Worm (Caenorhabditis elegans) whole organism, early embryonic: Measurements from ENCODE around the gene T05A8.2.
A peak's percentile ranks its signal among the peaks of the same experiment; 100 is the strongest.

ENCODE experiments used
- B0310.2 ChIP-seq: sonication (generic microtip); optimal IDR thresholded peaks from 2 replicates; lab custom pipeline; 2016; ENCODE audit warnings: mild to moderate bottlenecking, missing genetic modification characterization, missing compliant biosample characterization
- F13C5.2 ChIP-seq: sonication (generic microtip); optimal IDR thresholded peaks from 2 replicates; lab custom pipeline; 2017; ENCODE audit warnings: mild to moderate bottlenecking, missing genetic modification characterization, inconsistent platforms, missing compliant biosample characterization
- aly-1 ChIP-seq: sonication (generic microtip); optimal IDR thresholded peaks from 2 replicates; lab custom pipeline; 2016; ENCODE audit warnings: missing genetic modification characterization, missing compliant biosample characterization
- ama-1 ChIP-seq: fragments of 150-350 bp; optimal IDR thresholded peaks from 2 replicates; lab custom pipeline; 2014
- ceh-13 ChIP-seq: fragments of 200-800 bp; sonication (Bioruptor generic); optimal IDR thresholded peaks from 2 replicates; lab custom pipeline; 2018; ENCODE audit warnings: mild to moderate bottlenecking, missing genetic modification characterization, missing compliant biosample characterization
- ceh-36 ChIP-seq: sonication (generic microtip); optimal IDR thresholded peaks from 2 replicates; lab custom pipeline; 2016; ENCODE audit warnings: missing genetic modification characterization, inconsistent platforms, missing compliant biosample characterization
- ets-7 ChIP-seq: sonication (generic microtip); optimal IDR thresholded peaks from 2 replicates; lab custom pipeline; 2016; ENCODE audit warnings: missing genotype, missing genetic modification characterization, missing compliant biosample characterization
- flt-1 ChIP-seq: fragments of 200-800 bp; sonication (Bioruptor generic); IDR thresholded peaks from 2 replicates; pipeline ENCODE4 v1.3.6; 2022; ENCODE audit warnings: missing genetic modification characterization, missing compliant biosample characterization
- hmbx-1 ChIP-seq: sonication (generic microtip); optimal IDR thresholded peaks from 2 replicates; lab custom pipeline; 2016; ENCODE audit warnings: mild to moderate bottlenecking, missing genetic modification characterization, missing compliant biosample characterization
- hmg-4 ChIP-seq: fragments of 200-800 bp; sonication (Bioruptor generic); optimal IDR thresholded peaks from 2 replicates; lab custom pipeline; 2018; ENCODE audit warnings: mild to moderate bottlenecking, missing genetic modification characterization, missing compliant biosample characterization
- hnd-1 ChIP-seq: sonication (generic microtip); optimal IDR thresholded peaks from 2 replicates; lab custom pipeline; 2016; ENCODE audit warnings: missing genetic modification characterization, missing compliant biosample characterization
- pes-1 ChIP-seq: fragments of 200-800 bp; sonication (Bioruptor generic); IDR thresholded peaks from 2 replicates; pipeline ENCODE4 v1.3.6; 2022; ENCODE audit warnings: missing genetic modification reagents, missing genetic modification characterization, missing compliant biosample characterization
- scrt-1 ChIP-seq: fragments of 200-800 bp; sonication (Bioruptor generic); IDR thresholded peaks from 2 replicates; pipeline ENCODE4 v1.3.6; 2022; ENCODE audit warnings: missing genetic modification characterization, missing compliant biosample characterization
- sea-1 ChIP-seq: fragments of 200-800 bp; sonication (Bioruptor generic); conservative IDR thresholded peaks from 2 replicates; pipeline ENCODE4 v1.3.6; 2022; ENCODE audit warnings: missing genetic modification characterization, missing compliant biosample characterization
- tbx-11 ChIP-seq: fragments of 200-800 bp; sonication (Bioruptor generic); IDR thresholded peaks from 2 replicates; pipeline ENCODE4 v1.3.6; 2022; ENCODE audit warnings: missing genetic modification characterization, missing compliant biosample characterization
- tbx-37 ChIP-seq: fragments of 200-800 bp; sonication (Bioruptor generic); conservative IDR thresholded peaks from 2 replicates; pipeline ENCODE4 v1.3.6; 2022; ENCODE audit warnings: missing genetic modification reagents, missing genetic modification characterization, missing compliant biosample characterization
- tra-4 ChIP-seq: sonication (generic microtip); optimal IDR thresholded peaks from 2 replicates; lab custom pipeline; 2017; ENCODE audit warnings: missing genetic modification characterization, missing compliant biosample characterization

The T05A8.2 gene

DNA sequence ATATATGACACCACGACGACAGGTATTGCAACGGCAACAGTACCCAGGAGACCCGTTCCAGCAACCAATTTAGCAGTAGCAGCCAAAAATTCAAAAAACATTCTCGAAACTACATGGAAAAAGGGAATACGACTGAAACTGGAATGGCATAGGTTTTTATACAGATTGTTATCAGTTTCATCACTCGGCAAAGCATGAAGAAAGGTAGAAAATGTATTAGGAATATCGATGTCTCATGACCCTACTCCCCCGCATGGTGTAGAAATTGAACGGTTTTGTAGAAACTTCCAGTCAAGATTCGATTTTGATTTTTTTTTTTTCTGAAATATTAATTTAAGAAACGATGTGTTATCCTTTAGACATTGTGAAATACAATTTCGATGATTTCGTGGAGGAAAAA lies at the start of gene T05A8.2:
Gene T05A8.2 (minus strand): TSS at position 101 of the 400 bp plus-strand sequence.
- no peak for TF ChIP-seq ceh-13 (GFP tag; lab: Kevin White, UChicago)
- no peak for TF ChIP-seq hnd-1 (tag; lab: Kevin White, UChicago)
- TF ChIP-seq tbx-11 (GFP tag; lab: Robert Waterston, UW) = no peak
- TF ChIP-seq scrt-1 (GFP tag; lab: Robert Waterston, UW) = no peak

ce11 chrII:2758476-2758875 lies 47.7 kb upstream of the T05A8.2 start, which contains the start of gene fbxb-107:
Gene fbxb-107 (plus strand): TSS chrII:2758772.
- TF ChIP-seq tbx-11 (GFP tag; lab: Robert Waterston, UW) (no peak), pes-1 (GFP tag; lab: Robert Waterston, UW) (no peak), ets-7 (no peak), hmbx-1 (tag; lab: Kevin White, UChicago) (no peak), ceh-13 (GFP tag; lab: Kevin White, UChicago) (no peak)

DNA sequence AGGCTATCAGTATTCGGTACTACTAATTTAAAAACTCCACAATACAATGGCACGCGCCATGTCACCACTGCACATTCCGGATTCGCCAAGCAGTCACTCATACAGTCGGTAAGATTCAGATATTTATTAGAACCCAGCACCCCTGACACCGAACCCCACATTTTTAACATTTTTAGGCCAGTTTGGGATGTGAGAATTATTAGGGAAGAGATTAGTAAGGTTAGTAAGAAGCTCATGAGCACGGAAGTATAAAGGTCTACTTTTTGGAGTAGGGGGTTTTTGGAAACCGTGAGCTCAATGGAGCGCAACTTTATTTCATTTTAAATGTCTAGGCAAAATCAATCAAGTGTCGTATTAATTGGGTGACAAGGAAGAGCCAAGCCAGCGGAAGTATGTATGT lies 47.1 kb upstream of the T05A8.2 start, which contains the start of gene F29A7.8:
Gene F29A7.8 (minus strand): TSS at position 101 of the 400 bp plus-strand sequence.
- no peak for TF ChIP-seq hmbx-1 (tag; lab: Kevin White, UChicago)
- TF ChIP-seq ets-7 = no peak
- TF ChIP-seq scrt-1 (GFP tag; lab: Robert Waterston, UW) = no peak
- no peak for TF ChIP-seq pes-1 (GFP tag; lab: Robert Waterston, UW)
- no peak for TF ChIP-seq ceh-36 (tag; lab: Kevin White, UChicago)

ce11 chrII:2756351-2756750 lies 45.5 kb upstream of the T05A8.2 start:
- TF ChIP-seq pes-1 (GFP tag; lab: Robert Waterston, UW) (no peak), ama-1 (no peak), hmbx-1 (tag; lab: Kevin White, UChicago) (no peak), tra-4 (tag; lab: Kevin White, UChicago) (no peak), B0310.2 (no peak), tbx-11 (GFP tag; lab: Robert Waterston, UW) (no peak), hnd-1 (tag; lab: Kevin White, UChicago) (no peak), F13C5.2 (no peak), ceh-13 (GFP tag; lab: Kevin White, UChicago) (no peak), aly-1 (tag; lab: Kevin White, UChicago) (no peak), hmg-4 (no peak), tbx-37 (GFP tag; lab: Robert Waterston, UW) (no peak), flt-1 (GFP tag; lab: Robert Waterston, UW) (no peak), ets-7 (no peak), ceh-36 (tag; lab: Kevin White, UChicago) (no peak), scrt-1 (GFP tag; lab: Robert Waterston, UW) (no peak), sea-1 (GFP tag; lab: Robert Waterston, UW) (no peak)

DNA sequence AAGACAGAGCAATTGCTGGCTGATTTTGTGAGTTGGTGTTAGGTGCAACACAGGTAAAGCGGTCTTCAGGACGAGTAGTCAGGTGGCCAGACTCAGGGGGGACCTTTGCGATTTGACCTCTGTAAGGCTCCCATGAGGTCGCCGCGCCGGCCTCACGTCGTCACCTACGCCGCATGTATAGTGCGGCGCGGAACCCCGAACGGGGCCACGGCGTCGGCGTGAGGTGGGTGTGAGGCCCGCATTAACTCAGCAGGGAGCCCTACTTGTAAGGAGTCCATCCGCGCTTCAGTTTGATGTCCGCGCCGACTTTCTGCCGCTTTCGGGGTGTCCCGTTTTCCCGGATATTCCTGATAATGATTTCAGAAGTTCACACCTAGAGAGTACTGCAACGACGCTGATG lies 43.8 kb upstream of the T05A8.2 start:
- TF ChIP-seq ceh-13 (GFP tag; lab: Kevin White, UChicago) (no peak), sea-1 (GFP tag; lab: Robert Waterston, UW) (no peak), tra-4 (tag; lab: Kevin White, UChicago) (no peak), B0310.2 (no peak), ama-1 (no peak), hmg-4 (no peak)

ce11 chrII:2752999-2753398 lies 42.2 kb upstream of the T05A8.2 start, which contains the start of gene F29A7.3:
Gene F29A7.3 (plus strand): TSS chrII:2753299.
- TF ChIP-seq ama-1 = no peak

DNA sequence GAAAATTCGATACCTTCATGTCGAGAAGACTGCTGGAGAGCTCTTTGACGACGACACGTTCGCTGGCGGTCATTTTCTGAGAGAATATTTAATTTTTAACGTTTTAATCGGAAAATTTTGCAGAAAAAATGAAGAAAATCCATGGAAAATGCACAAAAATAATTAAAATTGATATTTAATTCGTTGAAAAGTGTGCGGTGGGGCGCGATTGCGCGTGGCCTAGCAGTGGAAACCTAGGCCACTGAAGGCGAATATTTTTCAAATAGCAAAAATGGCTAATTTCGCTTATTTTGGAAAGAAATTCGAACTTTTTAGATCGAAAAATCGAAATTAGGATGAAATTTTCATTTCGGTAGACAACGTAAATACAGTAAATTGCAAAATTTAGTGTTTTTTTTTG lies 41.7 kb upstream of the T05A8.2 start, which contains the start of gene F29A7.6:
Gene F29A7.6 (minus strand): TSS at position 76 of the 400 bp plus-strand sequence.
- no peak for TF ChIP-seq hmg-4
- no peak for TF ChIP-seq aly-1 (tag; lab: Kevin White, UChicago)
- 0 out of 2 replicates have a peak, but pooled peaks have one; percentile 58 for TF ChIP-seq pes-1 (GFP tag; lab: Robert Waterston, UW)
- TF ChIP-seq hnd-1 (tag; lab: Kevin White, UChicago) = no peak
- TF ChIP-seq hmbx-1 (tag; lab: Kevin White, UChicago) = no peak
- TF ChIP-seq ceh-36 (tag; lab: Kevin White, UChicago) = no peak

DNA sequence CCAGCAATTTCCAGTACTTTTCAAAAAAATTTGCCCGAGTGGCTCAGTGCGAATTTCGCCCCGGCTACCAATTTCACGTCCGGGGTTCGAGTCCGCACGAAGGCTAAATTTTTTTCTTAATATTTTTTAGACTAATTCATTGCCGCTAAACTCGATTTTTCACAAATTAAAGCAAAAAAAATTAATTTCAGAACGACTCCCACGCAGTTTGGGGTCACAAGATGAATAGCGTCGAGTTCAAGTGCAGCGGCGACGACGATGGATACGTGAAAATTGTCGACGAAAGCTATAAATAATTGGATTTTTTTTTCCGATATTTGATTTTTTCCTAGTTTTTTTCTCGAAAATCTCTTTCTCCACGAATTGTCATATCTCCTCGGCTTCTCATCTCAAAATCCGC lies 40.5 kb upstream of the T05A8.2 start:
- TF ChIP-seq tra-4 (tag; lab: Kevin White, UChicago) (no peak), tbx-37 (GFP tag; lab: Robert Waterston, UW) (no peak), F13C5.2 (no peak), sea-1 (GFP tag; lab: Robert Waterston, UW) (no peak), tbx-11 (GFP tag; lab: Robert Waterston, UW) (no peak), ceh-13 (GFP tag; lab: Kevin White, UChicago) (no peak), scrt-1 (GFP tag; lab: Robert Waterston, UW) (no peak), pes-1 (GFP tag; lab: Robert Waterston, UW) (no peak), ceh-36 (tag; lab: Kevin White, UChicago) (no peak), ama-1 (no peak), hmbx-1 (tag; lab: Kevin White, UChicago) (no peak), aly-1 (tag; lab: Kevin White, UChicago) (no peak), hnd-1 (tag; lab: Kevin White, UChicago) (no peak), flt-1 (GFP tag; lab: Robert Waterston, UW) (no peak), hmg-4 (no peak), ets-7 (no peak), B0310.2 (no peak)

ce11 chrII:2749595-2750048 lies 38.8 kb upstream of the T05A8.2 start, which contains the start of gene F29A7.4:
Gene F29A7.4 (plus strand): TSS chrII:2749998.
- TF ChIP-seq ceh-13 (GFP tag; lab: Kevin White, UChicago) (no peak), hnd-1 (tag; lab: Kevin White, UChicago) (no peak), hmbx-1 (tag; lab: Kevin White, UChicago) (no peak), sea-1 (GFP tag; lab: Robert Waterston, UW) (no peak), ceh-36 (tag; lab: Kevin White, UChicago) (no peak), aly-1 (tag; lab: Kevin White, UChicago) (no peak), pes-1 (GFP tag; lab: Robert Waterston, UW) (no peak), ama-1 (no peak), flt-1 (GFP tag; lab: Robert Waterston, UW) (no peak), hmg-4 (no peak), tra-4 (tag; lab: Kevin White, UChicago) (no peak), tbx-37 (GFP tag; lab: Robert Waterston, UW) (no peak), ets-7 (no peak), scrt-1 (GFP tag; lab: Robert Waterston, UW) (no peak), F13C5.2 (no peak), tbx-11 (GFP tag; lab: Robert Waterston, UW) (no peak), B0310.2 (no peak)
